Fruit fly (Drosophila melanogaster): ENCODE measurements around the gene if.

Gene if

DNA sequence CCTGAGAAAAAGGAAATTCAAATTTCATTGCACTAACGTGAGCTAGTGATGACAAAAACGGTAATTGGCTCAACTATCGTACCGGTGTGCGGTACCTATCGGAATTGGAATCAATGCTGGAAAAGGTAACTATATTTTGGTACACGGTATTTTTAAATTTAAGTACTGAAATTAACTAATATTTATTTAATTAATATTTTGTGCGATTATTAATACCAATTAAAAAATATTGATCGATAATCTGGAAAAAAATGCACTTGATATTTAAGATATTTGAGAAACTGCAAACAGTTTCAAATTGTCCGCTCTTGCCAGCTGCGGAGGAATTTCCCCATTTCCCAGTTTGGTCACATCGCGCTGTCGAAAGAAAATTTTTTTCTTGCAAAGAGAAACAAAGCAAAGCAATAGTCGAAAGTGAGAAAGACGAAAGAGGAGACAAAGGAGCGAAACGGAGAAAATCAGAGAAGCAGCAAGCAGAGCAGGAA lies 4.2 kb upstream of the if start (continued):
- TF ChIP-seq nmo (GFP tag; optimal IDR thresholded peaks at IDR 0.05) = peak; percentile 28
- TF ChIP-seq Tbp (GFP tag; optimal IDR thresholded peaks at IDR 0.05) = no peak
- no peak for TF ChIP-seq CG3847 (GFP tag; IDR thresholded peaks at IDR 0.05)
- no peak for TF ChIP-seq CG33213 (GFP tag; optimal IDR thresholded peaks at IDR 0.05)
- TF ChIP-seq CG10274 (GFP tag; optimal IDR thresholded peaks at IDR 0.05) = no peak
- no peak for TF ChIP-seq gcm (GFP tag; optimal IDR thresholded peaks at IDR 0.05)
- TF ChIP-seq corto (GFP tag; optimal IDR thresholded peaks at IDR 0.05) = no peak
- no peak for TF ChIP-seq Hr78 (GFP tag; optimal IDR thresholded peaks at IDR 0.05)
- no peak for TF ChIP-seq CG6175 (GFP tag; IDR thresholded peaks at IDR 0.05)
- no peak for TF ChIP-seq Bteb2 (GFP tag; optimal IDR thresholded peaks at IDR 0.05)
- no peak for TF ChIP-seq CG12155 (GFP tag; optimal IDR thresholded peaks at IDR 0.05)
- TF ChIP-seq CG13894 (tag; optimal IDR thresholded peaks at IDR 0.05) = no peak
- no peak for TF ChIP-seq pfk (GFP tag; optimal IDR thresholded peaks at IDR 0.05)
- no peak for TF ChIP-seq psq (GFP tag; optimal IDR thresholded peaks at IDR 0.05)
- TF ChIP-seq jumu (GFP tag; optimal IDR thresholded peaks at IDR 0.05) = no peak
- TF ChIP-seq Dp (GFP tag; optimal IDR thresholded peaks at IDR 0.05) = peak; percentile 78
- TF ChIP-seq Oli (tag; optimal IDR thresholded peaks at IDR 0.05) = no peak
- no peak for TF ChIP-seq Ada2b (GFP tag; IDR thresholded peaks at IDR 0.05)
- no peak for TF ChIP-seq CG1647 (GFP tag; optimal IDR thresholded peaks at IDR 0.05)
- peak; percentile 2 for TF ChIP-seq CG13775 (GFP tag; optimal IDR thresholded peaks at IDR 0.05)
- peak; percentile 38 for TF ChIP-seq pzg (GFP tag; optimal IDR thresholded peaks at IDR 0.05)
- 0 out of 3 replicates have a peak, but pooled peaks have one; percentile 35 for TF ChIP-seq CG17361 (GFP tag; IDR thresholded peaks at IDR 0.05)
- peak; percentile 39; the same call in 1 of the 2 replicates for TF ChIP-seq bbx (GFP tag; IDR thresholded peaks at IDR 0.05; ENCODE audit: partially characterized antibody)
- TF ChIP-seq aop (GFP tag; IDR thresholded peaks at IDR 0.05) = no peak
- TF ChIP-seq BEAF-32 (GFP tag; optimal IDR thresholded peaks at IDR 0.05) = peak; percentile 76
- TF ChIP-seq ATbp (GFP tag; optimal IDR thresholded peaks at IDR 0.05) = no peak
- TF ChIP-seq Elba2 (GFP tag; optimal IDR thresholded peaks at IDR 0.05) = no peak
- TF ChIP-seq CG4854 (GFP tag; optimal IDR thresholded peaks at IDR 0.05) = no peak
- TF ChIP-seq CG10979 (tag; optimal IDR thresholded peaks at IDR 0.05) = no peak
- TF ChIP-seq CG15514 (GFP tag; optimal IDR thresholded peaks at IDR 0.05) = peak; percentile 81
- no peak for TF ChIP-seq Bdp1 (GFP tag; optimal IDR thresholded peaks at IDR 0.05)
- TF ChIP-seq Dad (GFP tag; optimal IDR thresholded peaks at IDR 0.05) = no peak
- TF ChIP-seq CG15073 (GFP tag; optimal IDR thresholded peaks at IDR 0.05) = no peak
- TF ChIP-seq yki (optimal IDR thresholded peaks at IDR 0.05) = no peak
- TF ChIP-seq CG15269 (tag; optimal IDR thresholded peaks at IDR 0.05) = no peak
- TF ChIP-seq CG6765 (GFP tag; optimal IDR thresholded peaks at IDR 0.05) = no peak
- TF ChIP-seq CG1792 (GFP tag; optimal IDR thresholded peaks at IDR 0.05) = no peak
- TF ChIP-seq CG7372 (GFP tag; IDR thresholded peaks at IDR 0.05) = no peak
- TF ChIP-seq CG33557 (GFP tag; optimal IDR thresholded peaks at IDR 0.05) = no peak
- no peak for TF ChIP-seq maf-S (GFP tag; optimal IDR thresholded peaks at IDR 0.05)
- TF ChIP-seq CG14710 (tag; optimal IDR thresholded peaks at IDR 0.05) = peak; percentile 25
- no peak for TF ChIP-seq bsh (GFP tag; optimal IDR thresholded peaks at IDR 0.05)
- TF ChIP-seq pan (optimal IDR thresholded peaks at IDR 0.05) = no peak
- TF ChIP-seq pan (GFP tag; optimal IDR thresholded peaks at IDR 0.05 in 1 of 2, IDR thresholded peaks at IDR 0.05 in 1 of 2) = no peak
- no peak for TF ChIP-seq dysf (GFP tag; IDR thresholded peaks at IDR 0.05)
- peak; percentile 6 for TF ChIP-seq CG17829 (tag; optimal IDR thresholded peaks at IDR 0.05)
- TF ChIP-seq CG16813 (GFP tag; IDR thresholded peaks at IDR 0.05; ENCODE audit: partially characterized antibody) = peak; percentile 63
- TF ChIP-seq CG7987 (GFP tag; optimal IDR thresholded peaks at IDR 0.05) = no peak
- TF ChIP-seq CG2202 (tag; optimal IDR thresholded peaks at IDR 0.05) = no peak
- TF ChIP-seq CG11085 (GFP tag; IDR thresholded peaks at IDR 0.05) = no peak
- no peak for TF ChIP-seq CG13296 (GFP tag; optimal IDR thresholded peaks at IDR 0.05)
